Fruit fly (Drosophila melanogaster): Measurements from ENCODE around the gene CG14109.
A peak's percentile ranks its signal among the peaks of the same experiment; 100 is the strongest.

DNA sequence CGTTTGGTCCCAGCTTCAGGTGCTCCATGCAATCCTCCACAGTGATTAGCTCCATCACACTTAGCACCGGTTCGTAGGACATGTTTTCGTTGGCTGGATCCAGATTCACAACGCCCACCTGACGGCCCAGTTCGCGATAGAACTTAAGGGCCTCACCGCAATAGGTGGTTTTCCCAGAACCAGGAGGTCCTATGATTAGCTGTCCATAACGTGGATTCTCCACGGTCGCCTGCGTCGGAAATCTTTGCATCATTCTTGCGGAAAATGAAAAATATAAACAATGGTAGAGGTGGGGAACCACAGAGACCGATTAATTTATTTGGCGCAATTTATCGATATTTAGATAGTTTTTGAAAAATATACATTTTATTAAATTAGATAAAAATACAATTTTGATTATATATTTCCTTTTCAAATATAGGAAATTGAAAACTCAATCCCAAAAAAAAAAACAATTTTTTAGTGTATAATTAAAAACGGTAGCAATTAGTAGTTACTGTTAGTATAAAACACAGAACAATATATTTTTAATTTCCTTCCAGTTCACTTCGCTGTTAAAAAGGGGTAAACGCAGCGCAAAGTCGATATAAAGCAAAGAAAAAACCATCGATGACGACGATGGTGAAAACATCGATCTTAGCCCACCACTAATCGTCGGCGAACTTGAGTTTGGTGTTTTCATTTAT, 28.4 kb upstream of the CG14109 start, which contains the start of the genes CG10222 and flr:
- TF ChIP-seq lz (GFP tag; optimal IDR thresholded peaks at IDR 0.05): peak; percentile 22
- no peak for TF ChIP-seq OdsH (GFP tag; optimal IDR thresholded peaks at IDR 0.05)
- TF ChIP-seq CG15336 (GFP tag; IDR thresholded peaks at IDR 0.05): no peak
- peak; percentile 3 for TF ChIP-seq CG7368 (GFP tag; optimal IDR thresholded peaks at IDR 0.05)
- TF ChIP-seq Met (GFP tag; optimal IDR thresholded peaks at IDR 0.05): peak; percentile 24
- no peak for TF ChIP-seq Gug (GFP tag; IDR thresholded peaks at IDR 0.05)
- no peak for TF ChIP-seq CG10631 (GFP tag; optimal IDR thresholded peaks at IDR 0.05)
- no peak for TF ChIP-seq CG31627 (GFP tag; optimal IDR thresholded peaks at IDR 0.05)
- no peak for TF ChIP-seq CG8319 (GFP tag; optimal IDR thresholded peaks at IDR 0.05)
- no peak for TF ChIP-seq Hr4 (GFP tag; optimal IDR thresholded peaks at IDR 0.05)
